Worm (Caenorhabditis elegans) whole organism, early embryonic: Measurements from ENCODE around the gene fbxa-215.

Source experiments
- B0310.2 ChIP-seq: sonication (generic microtip); optimal IDR thresholded peaks from 2 replicates; lab custom pipeline; 2016; ENCODE audit warnings: mild to moderate bottlenecking, missing genetic modification characterization, missing compliant biosample characterization
- F13C5.2 ChIP-seq: sonication (generic microtip); optimal IDR thresholded peaks from 2 replicates; lab custom pipeline; 2017; ENCODE audit warnings: mild to moderate bottlenecking, missing genetic modification characterization, inconsistent platforms, missing compliant biosample characterization
- aly-1 ChIP-seq: sonication (generic microtip); optimal IDR thresholded peaks from 2 replicates; lab custom pipeline; 2016; ENCODE audit warnings: missing genetic modification characterization, missing compliant biosample characterization
- ama-1 ChIP-seq: fragments of 150-350 bp; optimal IDR thresholded peaks from 2 replicates; lab custom pipeline; 2014
- ceh-13 ChIP-seq: fragments of 200-800 bp; sonication (Bioruptor generic); optimal IDR thresholded peaks from 2 replicates; lab custom pipeline; 2018; ENCODE audit warnings: mild to moderate bottlenecking, missing genetic modification characterization, missing compliant biosample characterization
- ceh-36 ChIP-seq: sonication (generic microtip); optimal IDR thresholded peaks from 2 replicates; lab custom pipeline; 2016; ENCODE audit warnings: missing genetic modification characterization, inconsistent platforms, missing compliant biosample characterization
- ets-7 ChIP-seq: sonication (generic microtip); optimal IDR thresholded peaks from 2 replicates; lab custom pipeline; 2016; ENCODE audit warnings: missing genotype, missing genetic modification characterization, missing compliant biosample characterization
- flt-1 ChIP-seq: fragments of 200-800 bp; sonication (Bioruptor generic); IDR thresholded peaks from 2 replicates; pipeline ENCODE4 v1.3.6; 2022; ENCODE audit warnings: missing genetic modification characterization, missing compliant biosample characterization
- hmbx-1 ChIP-seq: sonication (generic microtip); optimal IDR thresholded peaks from 2 replicates; lab custom pipeline; 2016; ENCODE audit warnings: mild to moderate bottlenecking, missing genetic modification characterization, missing compliant biosample characterization
- hmg-4 ChIP-seq: fragments of 200-800 bp; sonication (Bioruptor generic); optimal IDR thresholded peaks from 2 replicates; lab custom pipeline; 2018; ENCODE audit warnings: mild to moderate bottlenecking, missing genetic modification characterization, missing compliant biosample characterization
- hnd-1 ChIP-seq: sonication (generic microtip); optimal IDR thresholded peaks from 2 replicates; lab custom pipeline; 2016; ENCODE audit warnings: missing genetic modification characterization, missing compliant biosample characterization
- pes-1 ChIP-seq: fragments of 200-800 bp; sonication (Bioruptor generic); IDR thresholded peaks from 2 replicates; pipeline ENCODE4 v1.3.6; 2022; ENCODE audit warnings: missing genetic modification reagents, missing genetic modification characterization, missing compliant biosample characterization
- scrt-1 ChIP-seq: fragments of 200-800 bp; sonication (Bioruptor generic); IDR thresholded peaks from 2 replicates; pipeline ENCODE4 v1.3.6; 2022; ENCODE audit warnings: missing genetic modification characterization, missing compliant biosample characterization
- sea-1 ChIP-seq: fragments of 200-800 bp; sonication (Bioruptor generic); conservative IDR thresholded peaks from 2 replicates; pipeline ENCODE4 v1.3.6; 2022; ENCODE audit warnings: missing genetic modification characterization, missing compliant biosample characterization
- tbx-11 ChIP-seq: fragments of 200-800 bp; sonication (Bioruptor generic); IDR thresholded peaks from 2 replicates; pipeline ENCODE4 v1.3.6; 2022; ENCODE audit warnings: missing genetic modification characterization, missing compliant biosample characterization
- tbx-37 ChIP-seq: fragments of 200-800 bp; sonication (Bioruptor generic); conservative IDR thresholded peaks from 2 replicates; pipeline ENCODE4 v1.3.6; 2022; ENCODE audit warnings: missing genetic modification reagents, missing genetic modification characterization, missing compliant biosample characterization
- tra-4 ChIP-seq: sonication (generic microtip); optimal IDR thresholded peaks from 2 replicates; lab custom pipeline; 2017; ENCODE audit warnings: missing genetic modification characterization, missing compliant biosample characterization

Gene fbxa-215

DNA sequence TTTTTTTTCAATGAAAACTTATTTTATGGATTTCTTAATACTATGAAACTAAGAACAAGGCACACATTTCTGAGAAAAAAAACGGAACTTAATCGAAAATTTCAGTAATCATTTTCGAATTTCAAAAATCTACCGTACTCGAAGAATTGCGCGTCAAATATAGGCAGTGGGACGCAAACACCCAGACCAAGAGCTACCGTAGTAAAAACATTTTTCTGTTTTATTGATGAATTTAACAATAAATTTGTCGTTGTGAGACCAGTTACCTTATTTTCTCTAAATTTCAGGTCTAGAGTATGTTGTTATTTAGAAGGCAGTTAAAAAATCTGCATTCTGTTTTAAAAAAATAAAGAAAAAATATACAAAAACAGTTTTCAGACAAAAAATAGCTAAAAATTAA, 20.9 kb upstream of the fbxa-215 start:
- no peak for TF ChIP-seq aly-1 (tag; lab: Kevin White, UChicago)

DNA sequence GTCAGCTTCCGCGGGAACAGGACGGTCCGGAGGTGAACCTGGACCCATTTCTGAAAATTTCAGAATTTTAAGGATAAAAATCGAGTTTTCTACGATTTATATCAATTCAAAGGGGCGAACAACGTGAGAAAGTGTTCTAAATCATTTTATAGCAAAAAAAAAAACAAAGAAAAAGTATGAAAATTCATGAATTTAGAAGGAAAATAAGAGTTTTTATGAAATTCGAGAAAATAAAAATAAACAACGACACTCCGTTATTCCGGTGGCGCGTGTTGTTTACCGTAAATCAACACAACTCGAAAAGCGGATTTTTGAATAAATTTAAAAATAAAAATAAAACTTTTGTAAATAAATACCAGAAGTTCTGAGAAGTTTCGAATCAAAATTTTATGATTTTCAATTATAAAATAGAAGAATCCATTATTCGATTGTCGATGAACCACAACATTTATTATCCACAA, 20.3 kb upstream of the fbxa-215 start, which contains the start of gene nyn-1:
Gene nyn-1, minus strand, starts transcription at position 51 of the 461 bp plus-strand sequence.
- TF ChIP-seq ets-7 (tag; lab: Kevin White, UChicago) (no peak), hnd-1 (no peak), tbx-11 (no peak), tbx-37 (GFP tag; lab: Robert Waterston, UW) (no peak), F13C5.2 (no peak), hmg-4 (GFP tag; lab: Kevin White, UChicago) (no peak)

ce11 chrIV:13684827-13685226, 18.1 kb upstream of the fbxa-215 start:
- TF ChIP-seq F13C5.2 (no peak), tra-4 (no peak), flt-1 (GFP tag; lab: Robert Waterston, UW) (no peak), tbx-11 (no peak)

ce11 chrIV:13682733-13683132, 16.0 kb upstream of the fbxa-215 start:
- no peak for TF ChIP-seq ets-7 (tag; lab: Kevin White, UChicago)
- TF ChIP-seq flt-1 (GFP tag; lab: Robert Waterston, UW), result no peak
- TF ChIP-seq hmbx-1 (tag; lab: Kevin White, UChicago), result no peak
- no peak for TF ChIP-seq tbx-37 (GFP tag; lab: Robert Waterston, UW)
- TF ChIP-seq ama-1 (lab: Kevin White, UChicago), result no peak
- no peak for TF ChIP-seq ceh-36 (tag; lab: Kevin White, UChicago)
- no peak for TF ChIP-seq aly-1 (tag; lab: Kevin White, UChicago)
- TF ChIP-seq hmg-4 (GFP tag; lab: Kevin White, UChicago), result no peak
- no peak for TF ChIP-seq pes-1 (GFP tag; lab: Robert Waterston, UW)
- no peak for TF ChIP-seq B0310.2 (tag; lab: Kevin White, UChicago)
- no peak for TF ChIP-seq F13C5.2
- TF ChIP-seq scrt-1 (GFP tag; lab: Robert Waterston, UW), result no peak
- no peak for TF ChIP-seq sea-1 (GFP tag; lab: Robert Waterston, UW)
- no peak for TF ChIP-seq tra-4
- TF ChIP-seq tbx-11, result no peak

DNA sequence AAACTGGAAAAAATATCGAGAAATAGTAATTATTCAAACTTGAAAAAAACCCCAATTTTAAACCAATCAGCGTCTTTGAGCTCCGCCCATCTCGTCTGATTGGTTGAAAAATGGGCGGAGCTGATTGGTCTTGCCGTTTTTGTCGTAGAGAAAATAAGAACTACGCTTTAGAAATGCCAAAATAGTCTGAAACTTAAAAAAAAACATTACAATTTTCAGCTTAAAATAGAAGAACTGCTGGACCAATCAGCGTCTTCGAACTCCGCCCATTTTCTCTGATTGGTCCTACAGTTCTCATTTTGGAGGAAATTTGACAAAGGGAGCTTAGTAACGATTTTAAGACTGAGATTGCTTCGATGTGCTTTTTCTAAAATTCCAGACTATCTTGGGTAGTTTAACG, 12.8 kb upstream of the fbxa-215 start:
- TF ChIP-seq hnd-1, result no peak
- no peak for TF ChIP-seq scrt-1 (GFP tag; lab: Robert Waterston, UW)
- TF ChIP-seq aly-1 (tag; lab: Kevin White, UChicago), result no peak
- TF ChIP-seq ets-7 (tag; lab: Kevin White, UChicago), result no peak
- TF ChIP-seq hmbx-1 (tag; lab: Kevin White, UChicago), result no peak
- TF ChIP-seq ceh-13 (GFP tag; lab: Kevin White, UChicago), result no peak
- no peak for TF ChIP-seq flt-1 (GFP tag; lab: Robert Waterston, UW)
- TF ChIP-seq pes-1 (GFP tag; lab: Robert Waterston, UW), result no peak
- no peak for TF ChIP-seq hmg-4 (GFP tag; lab: Kevin White, UChicago)
- TF ChIP-seq tra-4, result no peak
- no peak for TF ChIP-seq tbx-37 (GFP tag; lab: Robert Waterston, UW)

ce11 chrIV:13678649-13679048, 11.9 kb upstream of the fbxa-215 start, which contains the start of gene srlf-26:
Gene srlf-26, plus strand, starts transcription at chrIV:13678949.
- TF ChIP-seq tra-4 (no peak), sea-1 (GFP tag; lab: Robert Waterston, UW) (no peak), aly-1 (tag; lab: Kevin White, UChicago) (no peak), ceh-13 (GFP tag; lab: Kevin White, UChicago) (no peak), tbx-11 (no peak), hnd-1 (no peak), ama-1 (lab: Kevin White, UChicago) (no peak), ceh-36 (tag; lab: Kevin White, UChicago) (no peak), flt-1 (GFP tag; lab: Robert Waterston, UW) (no peak), pes-1 (GFP tag; lab: Robert Waterston, UW) (no peak), B0310.2 (tag; lab: Kevin White, UChicago) (no peak), scrt-1 (GFP tag; lab: Robert Waterston, UW) (no peak), hmbx-1 (tag; lab: Kevin White, UChicago) (no peak), F13C5.2 (no peak), tbx-37 (GFP tag; lab: Robert Waterston, UW) (no peak), ets-7 (tag; lab: Kevin White, UChicago) (no peak), hmg-4 (GFP tag; lab: Kevin White, UChicago) (no peak)

- TF ChIP-seq ama-1 (lab: Kevin White, UChicago), result no peak
Observed at ce11 chrIV:13673504-13673903, 6.8 kb upstream of the fbxa-215 start, which contains the start of gene oac-48. Gene oac-48, plus strand, starts transcription at chrIV:13673804.

- peak; percentile 55; the same call in 1 of the 2 replicates for TF ChIP-seq pes-1 (GFP tag; lab: Robert Waterston, UW)
Observed at ce11 chrIV:13667975-13668374, 1.3 kb upstream of the fbxa-215 start.

DNA sequence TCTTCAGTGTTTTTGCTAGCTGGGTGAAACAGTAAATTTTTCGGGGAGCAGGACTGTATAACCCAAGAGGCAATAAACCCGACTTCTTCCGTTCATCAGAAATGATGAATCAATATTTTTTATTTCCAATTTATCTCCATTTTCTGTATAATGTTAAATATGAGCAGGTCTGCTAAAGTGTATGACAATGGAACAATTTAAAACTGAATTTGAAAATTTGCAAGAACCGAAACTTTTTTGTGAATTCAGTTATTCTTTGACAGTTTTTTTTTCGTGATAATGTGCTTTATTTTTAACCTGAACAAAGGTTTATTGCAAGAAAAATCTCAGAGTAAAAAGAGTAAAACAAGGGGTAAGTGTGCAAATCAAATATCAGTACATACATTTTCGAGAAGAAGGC, 1.6 kb downstream of the fbxa-215 start:
- no peak for TF ChIP-seq ama-1 (lab: Kevin White, UChicago)
- TF ChIP-seq ceh-36 (tag; lab: Kevin White, UChicago), result no peak
- no peak for TF ChIP-seq pes-1 (GFP tag; lab: Robert Waterston, UW)
- no peak for TF ChIP-seq hnd-1
- TF ChIP-seq aly-1 (tag; lab: Kevin White, UChicago), result no peak
- no peak for TF ChIP-seq ceh-13 (GFP tag; lab: Kevin White, UChicago)
- no peak for TF ChIP-seq scrt-1 (GFP tag; lab: Robert Waterston, UW)
- no peak for TF ChIP-seq tra-4
- no peak for TF ChIP-seq B0310.2 (tag; lab: Kevin White, UChicago)
- TF ChIP-seq tbx-37 (GFP tag; lab: Robert Waterston, UW), result no peak
- TF ChIP-seq tbx-11, result no peak
- TF ChIP-seq hmbx-1 (tag; lab: Kevin White, UChicago), result no peak
- TF ChIP-seq sea-1 (GFP tag; lab: Robert Waterston, UW), result no peak
- no peak for TF ChIP-seq F13C5.2
- no peak for TF ChIP-seq flt-1 (GFP tag; lab: Robert Waterston, UW)
- TF ChIP-seq ets-7 (tag; lab: Kevin White, UChicago), result no peak
- TF ChIP-seq hmg-4 (GFP tag; lab: Kevin White, UChicago), result no peak
